Fruit fly (Drosophila melanogaster) whole organism, embryonic: ENCODE measurements around the gene Nost.

Experiments used
- Atf-2 ChIP-seq: fragments of 200-800 bp; sonication (Bioruptor generic); optimal IDR thresholded peaks from 2 replicates; lab custom pipeline; 2016; ENCODE audit warnings: missing biosample characterization, missing genetic modification characterization
- CG11695 ChIP-seq: fragments of 200-800 bp; sonication (Bioruptor generic); IDR thresholded peaks from 3 replicates; pipeline ENCODE4 v1.3.6; 2022; ENCODE audit warnings: missing biosample characterization, missing genetic modification characterization
- CG12299 ChIP-seq: fragments of 200-800 bp; sonication (Bioruptor generic); optimal IDR thresholded peaks from 2 replicates; lab custom pipeline; 2018; ENCODE audit warnings: missing biosample characterization, mild to moderate bottlenecking, missing genetic modification characterization
- CG14050 ChIP-seq: fragments of 200-800 bp; sonication (Bioruptor generic); IDR thresholded peaks from 3 replicates; pipeline ENCODE4 v1.3.6; 2022; ENCODE audit warnings: missing biosample characterization, missing genetic modification characterization
- CG14710 ChIP-seq: fragments of 200-800 bp; sonication (Bioruptor generic); optimal IDR thresholded peaks from 3 replicates; lab custom pipeline; 2019; ENCODE audit warnings: missing biosample characterization, mild to moderate bottlenecking, missing genetic modification characterization, moderate library complexity
- CG17328 ChIP-seq: fragments of 200-800 bp; sonication (Bioruptor generic); IDR thresholded peaks from 2 replicates; pipeline ENCODE4 v1.3.6; 2022; ENCODE audit warnings: missing biosample characterization, missing genetic modification characterization
- CG17568 ChIP-seq: fragments of 200-800 bp; sonication (Bioruptor generic); optimal IDR thresholded peaks from 2 replicates; lab custom pipeline; 2018; ENCODE audit warnings: missing biosample characterization, mild to moderate bottlenecking, missing genetic modification characterization, moderate library complexity
- CG18599 ChIP-seq: fragments of 200-800 bp; sonication (Bioruptor generic); optimal IDR thresholded peaks from 3 replicates; lab custom pipeline; 2017; ENCODE audit warnings: missing biosample characterization, missing genetic modification characterization, mild to moderate bottlenecking, moderate library complexity, missing genetic modification reagents
- CG18764 ChIP-seq: fragments of 200-800 bp; sonication (Bioruptor generic); optimal IDR thresholded peaks from 3 replicates; lab custom pipeline; 2016; ENCODE audit warnings: missing biosample characterization, missing genetic modification characterization
- CG2129 ChIP-seq: fragments of 200-800 bp; sonication (Bioruptor generic); IDR thresholded peaks from 2 replicates; pipeline ENCODE4 v1.3.6; 2022; ENCODE audit warnings: missing biosample characterization, missing genetic modification characterization; ENCODE audit not compliant: partially characterized antibody
- CG34376 ChIP-seq: fragments of 200-800 bp; sonication (Bioruptor generic); optimal IDR thresholded peaks from 2 replicates; lab custom pipeline; 2018; ENCODE audit warnings: missing biosample characterization, mild to moderate bottlenecking, missing genetic modification characterization
- CG4424 ChIP-seq: fragments of 200-800 bp; sonication (Bioruptor generic); optimal IDR thresholded peaks from 3 replicates; lab custom pipeline; 2016; ENCODE audit warnings: missing biosample characterization, missing genetic modification characterization
- CG5180 ChIP-seq: fragments of 200-800 bp; sonication (Bioruptor generic); optimal IDR thresholded peaks from 3 replicates; lab custom pipeline; 2017; ENCODE audit warnings: missing biosample characterization, missing genetic modification characterization, mild to moderate bottlenecking, moderate library complexity, missing genetic modification reagents
- CG6683 ChIP-seq: fragments of 200-800 bp; sonication (Bioruptor generic); optimal IDR thresholded peaks from 2 replicates; lab custom pipeline; 2017; ENCODE audit warnings: missing biosample characterization, mild to moderate bottlenecking, missing genetic modification characterization, missing genetic modification reagents
- CG7963 ChIP-seq: fragments of 200-800 bp; sonication (Bioruptor generic); IDR thresholded peaks from 3 replicates; pipeline ENCODE4 v1.3.6; 2022; ENCODE audit warnings: missing biosample characterization, missing genetic modification characterization; ENCODE audit not compliant: partially characterized antibody
- CG9437 ChIP-seq: fragments of 200-800 bp; sonication (Bioruptor generic); optimal IDR thresholded peaks from 2 replicates; lab custom pipeline; 2018; ENCODE audit warnings: missing biosample characterization, mild to moderate bottlenecking, missing genetic modification characterization
- CG9932 ChIP-seq: fragments of 200-800 bp; sonication (Bioruptor generic); IDR thresholded peaks from 2 replicates; pipeline ENCODE4 v1.3.6; 2022; ENCODE audit warnings: missing biosample characterization, missing genetic modification characterization
- D ChIP-seq, 2 experiments: fragments of 200-800 bp in 1 of 2; fragments of >200 bp in 1 of 2; sonication (Bioruptor generic) in 1 of 2; optimal IDR thresholded peaks; 2 replicates in 1 of 2; 3 replicates in 1 of 2; lab custom pipeline; 2017; ENCODE audit warnings: mild to moderate bottlenecking in 1 of 2, missing biosample characterization in 1 of 2, missing genetic modification characterization in 1 of 2, missing genetic modification reagents in 1 of 2
- Dbx ChIP-seq: fragments of 200-800 bp; sonication (Bioruptor generic); IDR thresholded peaks from 3 replicates; pipeline ENCODE4 v1.3.6; 2022; ENCODE audit warnings: missing biosample characterization, missing genetic modification characterization
- Deaf1 ChIP-seq: fragments of 200-800 bp; optimal IDR thresholded peaks from 3 replicates; lab custom pipeline; 2019; ENCODE audit warnings: missing biosample characterization, mild to moderate bottlenecking, missing genetic modification characterization, moderate library complexity
- Doc2 ChIP-seq: fragments of 200-800 bp; sonication (Bioruptor generic); IDR thresholded peaks from 2 replicates; pipeline ENCODE4 v1.3.6; 2022; ENCODE audit warnings: missing biosample characterization, missing genetic modification characterization
- Fer1 ChIP-seq: fragments of 200-800 bp; sonication (Bioruptor generic); optimal IDR thresholded peaks from 2 replicates; lab custom pipeline; 2017; ENCODE audit warnings: missing biosample characterization, mild to moderate bottlenecking, missing genetic modification characterization
- Hr78 ChIP-seq, 2 experiments: fragments of 200-800 bp in 1 of 2; fragments of >200 bp in 1 of 2; sonication (Bioruptor generic) in 1 of 2; optimal IDR thresholded peaks; 2 replicates each; lab custom pipeline; 2017 to 2019; ENCODE audit warnings: missing biosample characterization in 2 of 2, missing genetic modification characterization in 2 of 2, mild to moderate bottlenecking in 1 of 2, moderate library complexity in 1 of 2
- Hsf ChIP-seq: fragments of 200-800 bp; sonication (Bioruptor generic); optimal IDR thresholded peaks from 3 replicates; lab custom pipeline; 2016; ENCODE audit warnings: missing biosample characterization, missing genetic modification characterization
- Mes4 ChIP-seq: fragments of 200-800 bp; sonication (Bioruptor generic); optimal IDR thresholded peaks from 2 replicates; lab custom pipeline; 2016; ENCODE audit warnings: missing biosample characterization, missing genetic modification characterization
- Spps ChIP-seq: fragments of 200-800 bp; sonication (Bioruptor generic); optimal IDR thresholded peaks from 2 replicates; lab custom pipeline; 2018; ENCODE audit warnings: missing biosample characterization, mild to moderate bottlenecking, missing genetic modification characterization
- al ChIP-seq: fragments of 200-800 bp; sonication (Bioruptor generic); IDR thresholded peaks from 2 replicates; pipeline ENCODE4 v1.3.6; 2022; ENCODE audit warnings: missing biosample characterization, missing genetic modification characterization
- bbx ChIP-seq: fragments of 200-800 bp; sonication (Bioruptor generic); IDR thresholded peaks from 2 replicates; pipeline ENCODE4 v1.3.6; 2022; ENCODE audit warnings: missing biosample characterization, missing genetic modification characterization; ENCODE audit not compliant: partially characterized antibody
- croc ChIP-seq: fragments of 200-800 bp; sonication (Bioruptor generic); conservative IDR thresholded peaks from 3 replicates; pipeline ENCODE4 v1.3.6; 2022; ENCODE audit warnings: missing biosample characterization, missing genetic modification characterization
- eve ChIP-seq, 2 experiments: fragments of >200 bp; optimal IDR thresholded peaks; 2 replicates each; lab custom pipeline; 2017; ENCODE audit warnings: missing biosample characterization in 2 of 2, missing genetic modification characterization in 2 of 2
- ftz-f1 ChIP-seq: fragments of 200-800 bp; sonication (Bioruptor generic); optimal IDR thresholded peaks from 2 replicates; lab custom pipeline; 2016; ENCODE audit warnings: missing biosample characterization, missing genetic modification characterization
- gce ChIP-seq: fragments of 200-800 bp; sonication (Bioruptor generic); IDR thresholded peaks from 3 replicates; pipeline ENCODE4 v1.3.6; 2022; ENCODE audit warnings: missing biosample characterization, missing genetic modification characterization
- gfzf ChIP-seq: fragments of 200-800 bp; sonication (Bioruptor generic); optimal IDR thresholded peaks from 2 replicates; lab custom pipeline; 2016; ENCODE audit warnings: missing biosample characterization, mild to moderate bottlenecking, missing genetic modification characterization, moderate library complexity
- gro ChIP-seq: fragments of 200-800 bp; sonication (Bioruptor generic); optimal IDR thresholded peaks from 2 replicates; lab custom pipeline; 2016; ENCODE audit warnings: missing biosample characterization, missing genetic modification characterization
- pb ChIP-seq: fragments of 200-800 bp; sonication (Bioruptor generic); optimal IDR thresholded peaks from 3 replicates; lab custom pipeline; 2016; ENCODE audit warnings: missing biosample characterization, missing genetic modification characterization
- shn ChIP-seq: fragments of 200-800 bp; sonication (Bioruptor generic); optimal IDR thresholded peaks from 3 replicates; lab custom pipeline; 2016; ENCODE audit warnings: missing biosample characterization, missing genetic modification characterization
- sisA ChIP-seq: fragments of 200-800 bp; sonication (Bioruptor generic); IDR thresholded peaks from 2 replicates; pipeline ENCODE4 v1.3.6; 2022; ENCODE audit warnings: missing biosample characterization, missing genetic modification characterization
- sna ChIP-seq: fragments of 200-800 bp; sonication (Bioruptor generic); IDR thresholded peaks from 2 replicates; pipeline ENCODE4 v1.3.6; 2022; ENCODE audit warnings: missing biosample characterization, missing genetic modification characterization; ENCODE audit not compliant: partially characterized antibody
- sr ChIP-seq: fragments of 200-800 bp; sonication (Bioruptor generic); IDR thresholded peaks from 3 replicates; pipeline ENCODE4 v1.3.6; 2022; ENCODE audit warnings: missing biosample characterization, missing genetic modification characterization
- ssp ChIP-seq: fragments of 200-800 bp; sonication (Bioruptor generic); IDR thresholded peaks from 2 replicates; pipeline ENCODE4 v1.3.6; 2022; ENCODE audit warnings: missing biosample characterization, missing genetic modification characterization
- vfl ChIP-seq: fragments of 200-800 bp; sonication (Bioruptor generic); optimal IDR thresholded peaks from 2 replicates; lab custom pipeline; 2016; ENCODE audit warnings: missing biosample characterization, missing genetic modification characterization
- wek ChIP-seq: fragments of 200-800 bp; sonication (Bioruptor generic); optimal IDR thresholded peaks from 3 replicates; lab custom pipeline; 2018; ENCODE audit warnings: missing biosample characterization, mild to moderate bottlenecking, missing genetic modification characterization, moderate library complexity
- wor ChIP-seq: fragments of 200-800 bp; sonication (Bioruptor generic); IDR thresholded peaks from 2 replicates; pipeline ENCODE4 v1.3.6; 2022; ENCODE audit warnings: missing biosample characterization, missing genetic modification characterization

Gene Nost

DNA sequence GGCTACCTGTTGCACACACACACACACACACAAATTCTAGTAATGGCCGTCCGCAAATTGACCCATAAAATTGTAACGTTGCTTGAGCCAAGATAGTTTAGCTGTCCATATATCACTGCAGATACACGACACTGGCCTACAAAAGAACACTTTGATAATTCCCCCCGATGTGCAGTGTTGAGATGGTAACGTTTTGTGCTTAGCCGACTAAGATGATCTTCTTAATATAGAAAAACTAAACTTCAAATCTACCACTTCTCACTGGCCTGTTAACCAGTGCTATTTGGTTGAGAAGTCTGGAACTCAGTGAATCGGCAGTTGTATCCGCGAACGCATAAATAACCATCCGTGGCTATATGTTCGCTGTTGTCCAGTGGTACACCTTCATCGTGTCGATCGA is 38.8 kb downstream of the Nost start (continued):
- TF ChIP-seq sna (GFP tag; lab: Robert Waterston, UW) (no peak), sr (GFP tag; lab: Robert Waterston, UW) (no peak), wor (GFP tag; lab: Robert Waterston, UW) (no peak), gro (no peak), gce (GFP tag; lab: Robert Waterston, UW) (no peak), ssp (GFP tag; lab: Robert Waterston, UW) (no peak), CG9932 (GFP tag; lab: Robert Waterston, UW) (peak; percentile 28; the same call in 1 of the 2 replicates), Atf-2 (GFP tag; lab: Kevin White, UChicago) (no peak), wek (GFP tag; lab: Kevin White, UChicago) (no peak), Doc2 (no peak), CG12299 (tag; lab: Kevin White, UChicago) (no peak), Fer1 (GFP tag; lab: Kevin White, UChicago) (no peak), CG18764 (GFP tag; lab: Kevin White, UChicago) (no peak), Hr78 (GFP tag; optimal IDR thresholded peaks at IDR 0.05; lab: Kevin White, UChicago) (no peak), Spps (tag; lab: Kevin White, UChicago) (no peak), CG9437 (GFP tag; lab: Kevin White, UChicago) (no peak), D (optimal IDR thresholded peaks at IDR 0.05; lab: Kevin White, UChicago) (no peak), D (GFP tag; optimal IDR thresholded peaks at IDR 0.05; lab: Kevin White, UChicago) (no peak), CG14050 (GFP tag; lab: Robert Waterston, UW) (no peak), CG7963 (no peak), CG2129 (GFP tag; lab: Robert Waterston, UW) (no peak), ftz-f1 (GFP tag; lab: Kevin White, UChicago) (no peak), vfl (GFP tag; lab: Kevin White, UChicago) (no peak), gfzf (GFP tag; lab: Kevin White, UChicago) (no peak), shn (GFP tag; lab: Kevin White, UChicago) (no peak), CG5180 (GFP tag; lab: Kevin White, UChicago) (no peak), CG18599 (GFP tag; lab: Kevin White, UChicago) (no peak), CG11695 (GFP tag; lab: Robert Waterston, UW) (no peak), Hsf (GFP tag; lab: Kevin White, UChicago) (no peak), Deaf1 (tag; lab: Kevin White, UChicago) (no peak), sisA (no peak), croc (no peak), CG17568 (no peak), CG4424 (no peak), CG34376 (GFP tag; lab: Kevin White, UChicago) (no peak), bbx (GFP tag; lab: Robert Waterston, UW) (no peak), CG14710 (tag; lab: Kevin White, UChicago) (no peak), pb (GFP tag; lab: Kevin White, UChicago) (no peak), CG6683 (GFP tag; lab: Kevin White, UChicago) (no peak), al (GFP tag; lab: Robert Waterston, UW) (0 out of 2 replicates have a peak, but pooled peaks have one; percentile 6), Mes4 (GFP tag; lab: Kevin White, UChicago) (no peak), Dbx (no peak), CG17328 (GFP tag; lab: Robert Waterston, UW) (0 out of 2 replicates have a peak, but pooled peaks have one; percentile 15), eve (GFP tag; optimal IDR thresholded peaks at IDR 0.05; lab: Kevin White, UChicago) (no peak)
